Worm (Caenorhabditis elegans) whole organism, L2 larva: Measurements from ENCODE around the gene K01G5.10.

ENCODE experiments used
- ama-1 ChIP-seq: fragments of 150-350 bp; optimal IDR thresholded peaks from 2 replicates; lab custom pipeline; 2018; ENCODE audit warnings: inconsistent platforms
- egl-27 ChIP-seq: sonication (generic microtip); optimal IDR thresholded peaks from 3 replicates; lab custom pipeline; 2017; ENCODE audit warnings: missing biosample characterization, missing genetic modification reagents, missing genetic modification characterization
- elt-3 ChIP-seq: sonication (generic microtip); optimal IDR thresholded peaks from 2 replicates; lab custom pipeline; 2017; ENCODE audit warnings: missing biosample characterization, missing genetic modification characterization
- lsy-2 ChIP-seq, 2 experiments: fragments of 150-350 bp in 1 of 2; sonication (generic microtip) in 1 of 2; optimal IDR thresholded peaks; 2 replicates each; lab custom pipeline; 2014 to 2017; ENCODE audit warnings: missing biosample characterization in 2 of 2, missing genetic modification characterization in 2 of 2
- mab-5 ChIP-seq: fragments of 150-350 bp; optimal IDR thresholded peaks from 2 replicates; lab custom pipeline; 2014; ENCODE audit warnings: missing biosample characterization, missing genetic modification characterization
- nhr-12 ChIP-seq: fragments of 150-350 bp; optimal IDR thresholded peaks from 2 replicates; lab custom pipeline; 2014; ENCODE audit warnings: missing biosample characterization, missing genetic modification characterization
- nhr-23 ChIP-seq: fragments of 150-350 bp; optimal IDR thresholded peaks from 2 replicates; lab custom pipeline; 2014; ENCODE audit warnings: missing biosample characterization, missing genetic modification reagents, missing genetic modification characterization
- snpc-4 ChIP-seq: fragments of 150-350 bp; optimal IDR thresholded peaks from 2 replicates; lab custom pipeline; 2014; ENCODE audit warnings: missing biosample characterization, missing genetic modification characterization
- zag-1 ChIP-seq: fragments of 150-350 bp; optimal IDR thresholded peaks from 2 replicates; lab custom pipeline; 2014; ENCODE audit warnings: missing biosample characterization, missing genetic modification characterization

ce11 chrIII:10746406-10746807 is 11.9 kb downstream of the K01G5.10 start:
- TF ChIP-seq nhr-12 (no peak), zag-1 (tag; lab: Kevin White, UChicago) (no peak), mab-5 (tag; lab: Kevin White, UChicago) (no peak), egl-27 (tag; lab: Kevin White, UChicago) (no peak), nhr-23 (no peak), elt-3 (tag; lab: Kevin White, UChicago) (no peak), snpc-4 (tag; lab: Kevin White, UChicago) (no peak), lsy-2 (tag; optimal IDR thresholded peaks at IDR 0.05; lab: Kevin White, UChicago) (no peak), ama-1 (lab: Kevin White, UChicago) (no peak)
